Worm (Caenorhabditis elegans) whole organism, L4/young adult: Measurements from ENCODE around the gene gsto-1.

Experiments used
- dao-5 ChIP-seq: sonication (generic microtip); optimal IDR thresholded peaks from 2 replicates; lab custom pipeline; 2016; ENCODE audit warnings: missing genotype, missing genetic modification characterization, moderate library complexity, missing compliant biosample characterization
- him-1 ChIP-seq: sonication (generic microtip); optimal IDR thresholded peaks from 2 replicates; lab custom pipeline; 2016; ENCODE audit warnings: missing genotype, missing genetic modification reagents, missing genetic modification characterization, missing compliant biosample characterization

DNA sequence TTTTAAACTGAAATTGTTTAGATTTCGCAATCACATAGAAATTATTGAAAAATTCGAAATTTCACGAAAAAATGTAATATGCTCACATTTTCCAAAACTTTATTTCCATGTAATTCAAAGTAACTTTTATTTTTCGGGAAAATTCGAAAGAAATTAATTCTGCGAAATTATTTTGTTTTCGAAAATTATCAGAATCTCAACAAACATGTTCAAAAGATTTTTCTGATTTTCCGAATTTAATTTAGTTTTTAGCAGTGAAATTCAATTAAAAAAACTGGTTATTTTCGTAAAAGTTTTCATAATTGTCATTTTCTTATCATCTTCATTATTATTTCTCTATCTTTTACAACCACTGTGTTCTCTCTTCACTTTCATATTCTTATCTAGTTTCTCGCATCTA, 13.6 kb downstream of the gsto-1 start, which contains the start of gene ran-2:
- TF ChIP-seq him-1 (no peak), dao-5 (tag; lab: Kevin White, UChicago) (no peak)
